Worm (Caenorhabditis elegans) whole organism, L4 larva: ENCODE results near the gene nhr-93.
"Not testable (repeated sequence)": the region's sequence is repeated elsewhere in the genome, so short reads cannot be mapped to it uniquely, and the experiment has no call there.

Experiments
- F37D6.2 ChIP-seq: sonication (generic microtip); optimal IDR thresholded peaks from 2 replicates; lab custom pipeline; 2016; ENCODE audit warnings: mild to moderate bottlenecking, missing genetic modification characterization, missing compliant biosample characterization
- T20F7.1 ChIP-seq: fragments of 200-800 bp; sonication (Bioruptor generic); optimal IDR thresholded peaks from 2 replicates; lab custom pipeline; 2018; ENCODE audit warnings: mild to moderate bottlenecking, missing genetic modification characterization, missing compliant biosample characterization
- Y75B8A.6 ChIP-seq: fragments of 200-800 bp; sonication (Bioruptor generic); IDR thresholded peaks from 2 replicates; pipeline ENCODE4 v1.3.6; 2022; ENCODE audit warnings: missing genetic modification reagents, missing genetic modification characterization, missing compliant biosample characterization
- ZK337.2 ChIP-seq: fragments of 200-800 bp; sonication (Bioruptor generic); IDR thresholded peaks from 2 replicates; pipeline ENCODE4 v1.3.6; 2022; ENCODE audit warnings: missing genetic modification reagents, missing genetic modification characterization, missing compliant biosample characterization
- ZK546.5 ChIP-seq, 2 experiments: sonication (generic microtip); optimal IDR thresholded peaks; 2 replicates each; lab custom pipeline; 2017; ENCODE audit warnings: missing biosample characterization in 2 of 2, missing genetic modification characterization in 2 of 2
- ama-1 ChIP-seq: fragments of 150-350 bp; optimal IDR thresholded peaks from 2 replicates; lab custom pipeline; 2014; ENCODE audit warnings: inconsistent platforms, mixed read lengths
- ctbp-1 ChIP-seq: fragments of 200-800 bp; sonication (Bioruptor generic); IDR thresholded peaks from 2 replicates; pipeline ENCODE4 v1.3.6; 2022; ENCODE audit warnings: missing genetic modification reagents, missing genetic modification characterization, missing compliant biosample characterization
- daf-16 ChIP-seq, 3 experiments: sonication (generic microtip); optimal IDR thresholded peaks; 2 replicates each; lab custom pipeline; 2016 to 2017; ENCODE audit warnings: missing genetic modification characterization in 3 of 3, missing genetic modification reagents in 3 of 3, mild to moderate bottlenecking in 2 of 3, missing compliant biosample characterization in 2 of 3, missing biosample characterization in 1 of 3, moderate library complexity in 1 of 3
- daf-19 ChIP-seq: fragments of 200-800 bp; sonication (Bioruptor generic); conservative IDR thresholded peaks from 2 replicates; pipeline ENCODE4 v1.3.6; 2022; ENCODE audit warnings: missing genetic modification characterization, missing compliant biosample characterization
- dmd-6 ChIP-seq: fragments of 200-800 bp; sonication (Bioruptor generic); IDR thresholded peaks from 2 replicates; pipeline ENCODE4 v1.3.6; 2022; ENCODE audit warnings: missing genetic modification reagents, missing genetic modification characterization, missing compliant biosample characterization
- fos-1 ChIP-seq: fragments of 150-350 bp; optimal IDR thresholded peaks from 2 replicates; lab custom pipeline; 2014; ENCODE audit warnings: missing biosample characterization, missing genetic modification characterization
- lim-7 ChIP-seq: fragments of 200-800 bp; sonication (Bioruptor generic); IDR thresholded peaks from 2 replicates; pipeline ENCODE4 v1.3.6; 2022; ENCODE audit warnings: missing genetic modification characterization, missing compliant biosample characterization
- lin-13 ChIP-seq: fragments of 150-350 bp; optimal IDR thresholded peaks from 2 replicates; lab custom pipeline; 2014; ENCODE audit warnings: missing biosample characterization, missing genetic modification reagents, missing genetic modification characterization
- lin-15B ChIP-seq: fragments of 150-350 bp; sonication (generic microtip); optimal IDR thresholded peaks from 3 replicates; lab custom pipeline; 2014; ENCODE audit warnings: missing biosample characterization, missing genetic modification characterization
- madf-5 ChIP-seq, 2 experiments: fragments of 200-800 bp; sonication (Bioruptor generic); IDR thresholded peaks; 2 replicates each; pipeline ENCODE4 v1.3.6; 2022; ENCODE audit warnings: missing compliant biosample characterization in 2 of 2, missing genetic modification characterization in 2 of 2
- mdt-29 ChIP-seq: fragments of 200-800 bp; sonication (Bioruptor generic); IDR thresholded peaks from 2 replicates; pipeline ENCODE4 v1.3.6; 2022; ENCODE audit warnings: missing genetic modification reagents, missing genetic modification characterization, missing compliant biosample characterization
- nhr-237 ChIP-seq: sonication (generic microtip); optimal IDR thresholded peaks from 2 replicates; lab custom pipeline; 2017; ENCODE audit warnings: missing biosample characterization, missing genetic modification characterization
- nhr-41 ChIP-seq: fragments of 200-800 bp; sonication (Bioruptor generic); IDR thresholded peaks from 2 replicates; pipeline ENCODE4 v1.3.6; 2022; ENCODE audit warnings: missing genetic modification reagents, missing genetic modification characterization, missing compliant biosample characterization
- nhr-76 ChIP-seq: fragments of 150-350 bp; optimal IDR thresholded peaks from 2 replicates; lab custom pipeline; 2014; ENCODE audit warnings: missing biosample characterization, missing genetic modification characterization
- nhr-77 ChIP-seq: fragments of 150-350 bp; optimal IDR thresholded peaks from 2 replicates; lab custom pipeline; 2014; ENCODE audit warnings: missing biosample characterization, missing genetic modification characterization
- set-16 ChIP-seq: fragments of 200-800 bp; sonication (Bioruptor generic); IDR thresholded peaks from 2 replicates; pipeline ENCODE4 v1.3.6; 2022; ENCODE audit warnings: missing genetic modification reagents, missing genetic modification characterization, missing compliant biosample characterization
- snpc-4 ChIP-seq: fragments of 150-350 bp; optimal IDR thresholded peaks from 2 replicates; lab custom pipeline; 2014; ENCODE audit warnings: missing biosample characterization, missing genetic modification characterization
- spr-1 ChIP-seq: sonication (generic microtip); optimal IDR thresholded peaks from 2 replicates; lab custom pipeline; 2016; ENCODE audit warnings: mild to moderate bottlenecking, missing genetic modification characterization, missing compliant biosample characterization
- tra-1 ChIP-seq: fragments of 200-800 bp; sonication (Bioruptor generic); IDR thresholded peaks from 2 replicates; pipeline ENCODE4 v1.3.6; 2022; ENCODE audit warnings: missing genetic modification reagents, missing genetic modification characterization, missing compliant biosample characterization
- unc-39 ChIP-seq: sonication (generic microtip); optimal IDR thresholded peaks from 2 replicates; lab custom pipeline; 2017; ENCODE audit warnings: missing biosample characterization, missing genetic modification characterization
- zfp-2 ChIP-seq: sonication (generic microtip); optimal IDR thresholded peaks from 2 replicates; lab custom pipeline; 2016; ENCODE audit warnings: mild to moderate bottlenecking, missing genetic modification characterization, missing compliant biosample characterization
- zfp-3 ChIP-seq: fragments of 200-800 bp; sonication (Bioruptor generic); conservative IDR thresholded peaks from 2 replicates; pipeline ENCODE4 v1.3.6; 2022; ENCODE audit warnings: missing genetic modification reagents, missing genetic modification characterization, missing compliant biosample characterization
- zip-2 ChIP-seq: fragments of 150-350 bp; optimal IDR thresholded peaks from 2 replicates; lab custom pipeline; 2014; ENCODE audit warnings: missing biosample characterization, missing genetic modification characterization

nhr-93 gene

DNA sequence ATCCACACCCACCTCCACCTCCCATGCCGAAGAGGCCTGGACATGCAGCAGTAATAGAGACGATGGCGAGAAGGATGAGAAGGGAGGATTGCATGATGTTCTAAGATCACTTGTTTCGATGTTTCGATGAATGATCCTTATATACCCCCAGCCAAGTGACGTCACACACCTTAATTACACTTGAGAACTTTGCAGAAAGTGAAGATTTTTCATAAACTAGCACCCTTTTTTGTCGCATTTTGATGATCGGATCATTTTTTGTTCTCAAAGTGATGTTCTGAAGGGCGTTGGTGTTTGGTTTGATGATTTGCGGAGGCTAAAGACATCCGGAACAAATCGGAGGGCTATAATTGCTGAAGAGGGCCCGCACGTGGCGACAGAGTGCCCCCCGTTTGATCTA, 37.6 kb upstream of the nhr-93 start, which contains the start of gene grl-27:
TSS of gene grl-27 (minus strand) at position 101 of the 400 bp plus-strand sequence.
- no peak for TF ChIP-seq dmd-6 (GFP tag; lab: Robert Waterston, UW)
- TF ChIP-seq ZK337.2 (GFP tag; lab: Robert Waterston, UW), result no peak
- TF ChIP-seq Y75B8A.6 (GFP tag; lab: Robert Waterston, UW), result no peak
- no peak for TF ChIP-seq spr-1 (tag; lab: Kevin White, UChicago)
- TF ChIP-seq ama-1 (lab: Kevin White, UChicago), result no peak
- no peak for TF ChIP-seq zfp-3 (GFP tag; lab: Robert Waterston, UW)
- no peak for TF ChIP-seq lin-13 (GFP tag; lab: Kevin White, UChicago)
- no peak for TF ChIP-seq daf-16 (GFP tag; optimal IDR thresholded peaks at IDR 0.05; lab: Kevin White, UChicago)
- TF ChIP-seq daf-16 (tag; optimal IDR thresholded peaks at IDR 0.05; lab: Kevin White, UChicago), result no peak
- no peak for TF ChIP-seq T20F7.1
- TF ChIP-seq ctbp-1, result no peak
- TF ChIP-seq nhr-76 (tag; lab: Kevin White, UChicago), result no peak
- TF ChIP-seq, all 104 proteins: peak for 0

DNA sequence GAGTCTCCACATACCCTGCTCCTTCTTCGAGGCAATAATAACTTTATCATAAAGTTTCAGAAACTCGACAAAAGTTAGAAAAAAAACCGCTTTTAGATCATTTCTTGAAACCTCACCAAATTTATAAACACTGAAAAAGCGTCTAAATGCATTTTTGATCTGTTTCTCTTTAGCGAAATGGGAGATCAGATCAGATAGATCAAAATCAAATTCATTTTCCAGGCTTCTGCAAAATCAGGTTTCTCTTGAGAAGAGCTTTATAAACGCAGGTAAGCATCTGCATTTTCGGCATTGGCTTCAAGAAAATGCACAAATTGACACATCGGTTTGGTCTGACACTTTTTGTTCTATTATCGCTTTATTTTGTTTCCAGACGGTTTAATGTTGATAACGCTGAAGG, 34.2 kb upstream of the nhr-93 start, which contains the start of gene F40C5.1:
TSS of gene F40C5.1 (plus strand) at position 301 of the 400 bp plus-strand sequence.
- TF ChIP-seq daf-19 (GFP tag; lab: Robert Waterston, UW); fos-1 (tag; lab: Kevin White, UChicago); zfp-2: not testable (repeated sequence)
- TF ChIP-seq, all 104 proteins: peak for 0; not testable (repeated sequence) for 104

DNA sequence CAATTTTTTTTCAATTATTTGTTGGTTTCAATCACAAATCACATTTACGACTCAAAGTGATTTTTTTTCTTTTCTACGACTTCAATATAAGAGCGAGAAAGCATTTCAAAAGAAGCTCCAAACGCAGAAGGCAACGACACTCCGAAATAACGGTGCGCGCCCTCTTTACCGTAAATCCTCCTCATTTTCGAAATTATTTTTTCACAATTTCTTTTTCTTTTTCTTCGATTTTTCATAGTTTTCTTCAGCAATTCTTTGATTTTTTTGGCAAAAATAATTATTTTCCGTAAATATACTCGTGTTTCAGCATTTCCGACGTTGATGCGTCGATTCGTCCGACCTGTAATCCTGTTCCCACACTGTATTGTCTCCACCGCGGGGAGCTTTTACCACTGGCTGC, 32.5 kb upstream of the nhr-93 start, which contains the start of gene F40C5.2:
TSS of gene F40C5.2 (plus strand) at position 301 of the 400 bp plus-strand sequence.
- not testable (repeated sequence) for TF ChIP-seq madf-5 (GFP tag; IDR thresholded peaks at IDR 0.05; lab: Robert Waterston, UW); zip-2 (tag; lab: Kevin White, UChicago); nhr-77 (tag; lab: Kevin White, UChicago)
- TF ChIP-seq, all 104 proteins: peak for 0; not testable (repeated sequence) for 104

DNA sequence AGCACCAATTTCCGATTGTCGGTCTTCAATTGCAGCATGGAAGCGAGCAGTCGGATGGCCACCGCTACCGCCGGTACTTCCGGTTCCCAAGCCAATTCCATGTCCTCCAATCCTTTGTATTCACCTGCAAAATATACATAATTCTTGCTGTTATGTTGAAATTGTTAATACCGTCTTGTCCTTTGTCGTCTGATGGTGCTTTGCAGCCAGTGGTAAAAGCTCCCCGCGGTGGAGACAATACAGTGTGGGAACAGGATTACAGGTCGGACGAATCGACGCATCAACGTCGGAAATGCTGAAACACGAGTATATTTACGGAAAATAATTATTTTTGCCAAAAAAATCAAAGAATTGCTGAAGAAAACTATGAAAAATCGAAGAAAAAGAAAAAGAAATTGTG, 26.1 kb upstream of the nhr-93 start, which contains the start of gene T24A6.17:
TSS of gene T24A6.17 (minus strand) at position 101 of the 400 bp plus-strand sequence.
- TF ChIP-seq nhr-76 (tag; lab: Kevin White, UChicago); mdt-29; nhr-237: not testable (repeated sequence)
- TF ChIP-seq, all 104 proteins: peak for 0; not testable (repeated sequence) for 104

DNA sequence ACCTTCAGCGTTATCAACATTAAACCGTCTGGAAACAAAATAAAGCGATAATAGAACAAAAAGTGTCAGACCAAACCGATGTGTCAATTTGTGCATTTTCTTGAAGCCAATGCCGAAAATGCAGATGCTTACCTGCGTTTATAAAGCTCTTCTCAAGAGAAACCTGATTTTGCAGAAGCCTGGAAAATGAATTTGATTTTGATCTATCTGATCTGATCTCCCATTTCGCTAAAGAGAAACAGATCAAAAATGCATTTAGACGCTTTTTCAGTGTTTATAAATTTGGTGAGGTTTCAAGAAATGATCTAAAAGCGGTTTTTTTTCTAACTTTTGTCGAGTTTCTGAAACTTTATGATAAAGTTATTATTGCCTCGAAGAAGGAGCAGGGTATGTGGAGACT, 24.6 kb upstream of the nhr-93 start, which contains the start of gene T24A6.16:
TSS of gene T24A6.16 (minus strand) at position 101 of the 400 bp plus-strand sequence.
- not testable (repeated sequence) for TF ChIP-seq ZK546.5 (tag; optimal IDR thresholded peaks at IDR 0.05; lab: Kevin White, UChicago); F37D6.2 (tag; lab: Kevin White, UChicago); nhr-41 (GFP tag; lab: Robert Waterston, UW)

DNA sequence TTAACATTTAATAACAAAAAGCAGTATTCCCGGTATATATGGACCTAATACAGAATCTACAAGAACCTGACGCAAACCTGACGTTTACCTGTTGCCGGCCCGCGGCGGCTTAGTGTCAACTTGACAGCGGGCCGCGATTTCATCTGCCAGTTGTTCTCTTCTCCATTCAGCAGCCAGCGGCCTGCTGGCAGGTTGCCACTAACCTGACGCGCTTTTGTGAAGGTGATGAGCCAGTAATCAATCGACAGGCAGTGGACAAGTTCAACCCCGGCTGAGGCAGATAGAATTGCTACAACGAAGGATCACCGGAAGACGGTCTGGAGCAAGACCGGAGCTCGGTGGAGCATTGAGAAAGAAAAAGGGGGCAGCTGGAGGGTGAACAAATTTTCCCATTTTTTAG, 21.5 kb upstream of the nhr-93 start:
- TF ChIP-seq set-16, result peak; percentile 58; the same call in 1 of the 2 replicates

DNA sequence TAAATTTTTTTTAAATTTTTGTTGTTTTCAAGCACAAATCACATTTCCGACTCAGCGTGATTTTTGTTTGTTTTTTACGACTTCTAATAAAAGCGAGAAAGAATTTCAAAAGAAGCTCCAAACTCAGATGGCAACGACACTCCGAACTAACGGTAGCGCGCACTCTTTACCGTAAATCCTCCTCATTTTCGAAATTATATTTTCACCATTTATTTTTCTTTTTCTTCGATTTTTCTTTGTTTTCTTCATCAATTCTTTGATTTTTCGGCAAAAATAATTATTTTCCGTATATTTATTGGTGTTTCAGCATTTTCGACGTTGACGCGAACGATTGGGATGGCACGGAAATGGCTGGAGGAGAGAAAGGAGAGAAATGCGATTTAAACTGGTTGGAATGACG, 20.5 kb upstream of the nhr-93 start, which contains the start of gene T24A6.1:
TSS of gene T24A6.1 (plus strand) at position 301 of the 400 bp plus-strand sequence.
- not testable (repeated sequence) for TF ChIP-seq dmd-6 (GFP tag; lab: Robert Waterston, UW); tra-1; nhr-77 (tag; lab: Kevin White, UChicago)
- TF ChIP-seq, all 104 proteins: peak for 0; not testable (repeated sequence) for 104

DNA sequence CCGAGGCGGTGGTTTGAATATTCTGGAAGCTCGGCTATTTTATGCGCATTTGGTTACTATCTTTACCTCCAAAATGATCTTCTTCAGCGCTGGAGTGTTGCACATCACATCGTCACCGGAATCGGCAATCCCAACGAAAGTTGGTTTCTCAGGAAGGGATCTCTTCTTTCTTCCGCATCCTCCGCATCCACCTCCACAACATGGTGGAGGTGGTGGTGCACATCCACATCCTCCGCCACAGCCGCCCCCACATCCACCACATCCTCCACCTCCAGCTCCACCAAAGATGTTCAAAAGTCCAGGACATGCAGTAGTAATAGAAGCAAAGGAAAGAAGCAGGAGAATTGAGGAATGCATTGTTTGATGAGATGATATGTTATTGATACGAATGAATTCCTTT, 19.2 kb upstream of the nhr-93 start, which contains the start of gene grl-31:
TSS of gene grl-31 (minus strand) at position 357 of the 400 bp plus-strand sequence.
- TF ChIP-seq unc-39 (tag; lab: Kevin White, UChicago) (no peak), snpc-4 (tag; lab: Kevin White, UChicago) (no peak), lin-15B (tag; lab: Kevin White, UChicago) (no peak), lim-7 (peak; percentile 21; the same call in 1 of the 2 replicates), set-16 (peak; percentile 51)
